Worm (Caenorhabditis elegans) whole organism, early embryonic: ENCODE results near the gene ung-1.

ENCODE experiments used
- B0310.2 ChIP-seq: sonication (generic microtip); optimal IDR thresholded peaks from 2 replicates; lab custom pipeline; 2016; ENCODE audit warnings: mild to moderate bottlenecking, missing genetic modification characterization, missing compliant biosample characterization
- F13C5.2 ChIP-seq: sonication (generic microtip); optimal IDR thresholded peaks from 2 replicates; lab custom pipeline; 2017; ENCODE audit warnings: mild to moderate bottlenecking, missing genetic modification characterization, inconsistent platforms, missing compliant biosample characterization
- aly-1 ChIP-seq: sonication (generic microtip); optimal IDR thresholded peaks from 2 replicates; lab custom pipeline; 2016; ENCODE audit warnings: missing genetic modification characterization, missing compliant biosample characterization
- ama-1 ChIP-seq: fragments of 150-350 bp; optimal IDR thresholded peaks from 2 replicates; lab custom pipeline; 2014
- ceh-13 ChIP-seq: fragments of 200-800 bp; sonication (Bioruptor generic); optimal IDR thresholded peaks from 2 replicates; lab custom pipeline; 2018; ENCODE audit warnings: mild to moderate bottlenecking, missing genetic modification characterization, missing compliant biosample characterization
- ceh-36 ChIP-seq: sonication (generic microtip); optimal IDR thresholded peaks from 2 replicates; lab custom pipeline; 2016; ENCODE audit warnings: missing genetic modification characterization, inconsistent platforms, missing compliant biosample characterization
- ets-7 ChIP-seq: sonication (generic microtip); optimal IDR thresholded peaks from 2 replicates; lab custom pipeline; 2016; ENCODE audit warnings: missing genotype, missing genetic modification characterization, missing compliant biosample characterization
- flt-1 ChIP-seq: fragments of 200-800 bp; sonication (Bioruptor generic); IDR thresholded peaks from 2 replicates; pipeline ENCODE4 v1.3.6; 2022; ENCODE audit warnings: missing genetic modification characterization, missing compliant biosample characterization
- hmbx-1 ChIP-seq: sonication (generic microtip); optimal IDR thresholded peaks from 2 replicates; lab custom pipeline; 2016; ENCODE audit warnings: mild to moderate bottlenecking, missing genetic modification characterization, missing compliant biosample characterization
- hmg-4 ChIP-seq: fragments of 200-800 bp; sonication (Bioruptor generic); optimal IDR thresholded peaks from 2 replicates; lab custom pipeline; 2018; ENCODE audit warnings: mild to moderate bottlenecking, missing genetic modification characterization, missing compliant biosample characterization
- hnd-1 ChIP-seq: sonication (generic microtip); optimal IDR thresholded peaks from 2 replicates; lab custom pipeline; 2016; ENCODE audit warnings: missing genetic modification characterization, missing compliant biosample characterization
- pes-1 ChIP-seq: fragments of 200-800 bp; sonication (Bioruptor generic); IDR thresholded peaks from 2 replicates; pipeline ENCODE4 v1.3.6; 2022; ENCODE audit warnings: missing genetic modification reagents, missing genetic modification characterization, missing compliant biosample characterization
- scrt-1 ChIP-seq: fragments of 200-800 bp; sonication (Bioruptor generic); IDR thresholded peaks from 2 replicates; pipeline ENCODE4 v1.3.6; 2022; ENCODE audit warnings: missing genetic modification characterization, missing compliant biosample characterization
- sea-1 ChIP-seq: fragments of 200-800 bp; sonication (Bioruptor generic); conservative IDR thresholded peaks from 2 replicates; pipeline ENCODE4 v1.3.6; 2022; ENCODE audit warnings: missing genetic modification characterization, missing compliant biosample characterization
- tbx-11 ChIP-seq: fragments of 200-800 bp; sonication (Bioruptor generic); IDR thresholded peaks from 2 replicates; pipeline ENCODE4 v1.3.6; 2022; ENCODE audit warnings: missing genetic modification characterization, missing compliant biosample characterization
- tbx-37 ChIP-seq: fragments of 200-800 bp; sonication (Bioruptor generic); conservative IDR thresholded peaks from 2 replicates; pipeline ENCODE4 v1.3.6; 2022; ENCODE audit warnings: missing genetic modification reagents, missing genetic modification characterization, missing compliant biosample characterization
- tra-4 ChIP-seq: sonication (generic microtip); optimal IDR thresholded peaks from 2 replicates; lab custom pipeline; 2017; ENCODE audit warnings: missing genetic modification characterization, missing compliant biosample characterization

ung-1 gene

DNA sequence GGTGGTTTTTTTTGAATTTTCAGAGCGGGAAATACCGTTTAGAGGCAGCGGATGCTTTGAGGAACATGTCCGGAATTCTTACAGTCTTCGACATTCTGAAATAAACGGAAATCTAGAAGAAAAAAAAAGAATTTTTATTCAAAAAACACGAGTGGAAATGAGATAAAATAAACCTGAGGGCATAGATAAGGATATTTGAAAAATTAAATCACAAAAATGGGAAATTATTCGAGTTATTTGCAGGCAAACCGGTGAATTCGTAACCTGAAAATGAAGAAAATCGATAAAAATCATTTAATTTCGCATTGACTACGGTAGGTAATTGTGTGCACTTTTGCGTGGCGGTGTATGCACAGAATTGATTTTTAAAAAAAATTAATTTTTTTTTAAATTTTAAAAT is at the start of gene ung-1:
Gene ung-1 (minus strand): TSS at position 101 of the 400 bp plus-strand sequence.
- no peak for TF ChIP-seq tbx-11 (GFP tag; lab: Robert Waterston, UW)
- no peak for TF ChIP-seq tbx-37
- TF ChIP-seq ceh-13 (GFP tag; lab: Kevin White, UChicago): no peak
- TF ChIP-seq pes-1 (GFP tag; lab: Robert Waterston, UW): no peak
- TF ChIP-seq B0310.2: no peak
- TF ChIP-seq hnd-1: no peak
- TF ChIP-seq ama-1 (lab: Kevin White, UChicago): no peak
- no peak for TF ChIP-seq aly-1

- TF ChIP-seq F13C5.2 (tag; lab: Kevin White, UChicago) (no peak), aly-1 (no peak), ama-1 (lab: Kevin White, UChicago) (no peak), pes-1 (GFP tag; lab: Robert Waterston, UW) (no peak), tbx-11 (GFP tag; lab: Robert Waterston, UW) (no peak), flt-1 (GFP tag; lab: Robert Waterston, UW) (no peak), hmg-4 (GFP tag; lab: Kevin White, UChicago) (no peak), sea-1 (no peak)
Observed at ce11 chrIII:12022281-12022680, 48.4 kb upstream of the ung-1 start.

ce11 chrIII:12020074-12020602 is 46.2 kb upstream of the ung-1 start, which contains the start of gene brp-1:
Gene brp-1 (plus strand): TSS chrIII:12020552.
- TF ChIP-seq tra-4 (tag; lab: Kevin White, UChicago) (no peak), hmbx-1 (tag; lab: Kevin White, UChicago) (no peak), aly-1 (no peak), hnd-1 (no peak), flt-1 (GFP tag; lab: Robert Waterston, UW) (no peak), scrt-1 (GFP tag; lab: Robert Waterston, UW) (no peak), ceh-36 (no peak), pes-1 (GFP tag; lab: Robert Waterston, UW) (no peak), tbx-11 (GFP tag; lab: Robert Waterston, UW) (no peak), ceh-13 (GFP tag; lab: Kevin White, UChicago) (no peak), ama-1 (lab: Kevin White, UChicago) (no peak), B0310.2 (no peak), sea-1 (no peak), F13C5.2 (tag; lab: Kevin White, UChicago) (no peak), ets-7 (no peak), hmg-4 (GFP tag; lab: Kevin White, UChicago) (no peak), tbx-37 (no peak)

DNA sequence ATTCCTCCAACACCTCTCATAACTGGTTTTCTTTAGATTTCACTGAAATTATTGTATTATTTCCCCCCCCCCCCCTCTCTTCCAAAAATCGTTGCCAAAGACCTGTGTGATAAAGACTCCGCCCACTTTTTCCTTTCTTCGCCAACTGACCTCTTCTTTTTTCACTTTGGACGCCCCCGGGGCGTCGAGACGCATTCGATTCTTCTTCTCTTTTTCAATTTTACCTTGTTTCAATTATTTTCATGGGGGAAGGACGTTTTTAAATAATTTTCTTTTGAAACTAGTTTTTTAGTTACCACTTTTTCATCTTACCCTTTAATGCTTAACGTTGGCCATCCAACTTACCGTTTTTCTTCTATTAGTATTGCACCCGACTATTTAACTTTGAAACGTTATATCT is 44.1 kb upstream of the ung-1 start:
- no peak for TF ChIP-seq ceh-13 (GFP tag; lab: Kevin White, UChicago)

DNA sequence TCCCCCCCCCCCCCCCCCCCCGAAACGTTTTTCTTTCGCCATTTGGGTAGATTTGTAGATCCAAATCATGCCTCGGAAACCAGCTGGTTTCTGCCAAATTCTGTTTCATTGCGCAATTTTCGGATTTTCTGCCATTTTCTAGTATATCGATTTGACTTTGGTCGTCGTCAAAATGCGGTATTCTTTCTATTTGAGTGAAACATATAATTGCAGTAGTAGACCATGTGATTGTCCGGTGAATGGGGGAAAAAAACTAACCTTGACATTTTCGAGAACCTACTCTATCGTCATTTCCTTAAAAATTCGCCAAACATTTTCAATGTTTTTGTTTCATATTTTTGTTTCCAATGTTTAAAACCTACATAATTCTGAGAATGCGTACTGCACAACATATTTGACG is 41.7 kb upstream of the ung-1 start:
- TF ChIP-seq pes-1 (GFP tag; lab: Robert Waterston, UW) (no peak), F13C5.2 (tag; lab: Kevin White, UChicago) (no peak), ceh-13 (GFP tag; lab: Kevin White, UChicago) (no peak), ets-7 (no peak), hmg-4 (GFP tag; lab: Kevin White, UChicago) (no peak), B0310.2 (no peak), scrt-1 (GFP tag; lab: Robert Waterston, UW) (no peak), sea-1 (no peak), flt-1 (GFP tag; lab: Robert Waterston, UW) (no peak), aly-1 (no peak), tbx-37 (no peak), ama-1 (lab: Kevin White, UChicago) (no peak), tra-4 (tag; lab: Kevin White, UChicago) (no peak), hnd-1 (no peak), ceh-36 (no peak), hmbx-1 (tag; lab: Kevin White, UChicago) (no peak), tbx-11 (GFP tag; lab: Robert Waterston, UW) (no peak)

- TF ChIP-seq ceh-13 (GFP tag; lab: Kevin White, UChicago): no peak
- no peak for TF ChIP-seq scrt-1 (GFP tag; lab: Robert Waterston, UW)
- TF ChIP-seq ceh-36: peak; percentile 89
Observed at ce11 chrIII:12015183-12015582, 41.3 kb upstream of the ung-1 start.

DNA sequence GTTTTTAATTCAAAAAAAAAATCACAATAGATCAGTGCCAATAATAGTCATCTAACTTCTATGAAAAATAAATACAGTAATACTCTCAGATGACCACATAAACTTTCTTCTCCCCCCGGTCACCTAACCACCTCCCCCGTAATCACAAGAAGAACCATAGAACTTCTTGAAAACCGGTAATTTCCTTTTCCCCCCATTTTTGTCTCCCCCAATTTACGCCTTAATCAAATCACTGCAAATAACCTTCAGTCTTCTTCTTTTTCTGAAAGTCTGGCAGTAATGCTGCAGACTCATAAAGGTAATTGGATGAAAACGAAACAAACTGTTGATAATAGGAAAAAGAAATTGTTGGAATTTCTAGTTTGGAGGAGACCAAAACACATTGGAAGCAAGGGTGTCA is 40.6 kb upstream of the ung-1 start:
- no peak for TF ChIP-seq tbx-37
- no peak for TF ChIP-seq aly-1

DNA sequence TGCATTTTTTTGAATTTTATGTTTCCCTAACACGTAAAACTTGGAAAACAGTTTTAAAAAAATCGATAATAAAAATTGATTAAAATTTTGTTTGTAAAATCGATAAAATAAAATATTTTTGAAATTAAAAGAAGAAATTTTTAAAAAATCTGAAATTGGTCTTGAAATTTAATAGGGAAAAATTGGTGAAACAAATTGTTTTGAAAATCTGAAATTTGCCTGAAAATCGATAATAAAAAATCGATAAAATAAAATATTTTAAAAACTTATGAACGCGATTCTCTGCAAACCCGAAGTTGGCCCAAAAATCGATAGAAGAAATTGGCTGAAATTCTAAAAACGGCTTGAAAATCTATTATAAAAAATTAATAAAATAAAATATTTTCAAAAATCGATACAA is 39.8 kb upstream of the ung-1 start:
- no peak for TF ChIP-seq ceh-36
- no peak for TF ChIP-seq pes-1 (GFP tag; lab: Robert Waterston, UW)
- no peak for TF ChIP-seq hmg-4 (GFP tag; lab: Kevin White, UChicago)
- no peak for TF ChIP-seq scrt-1 (GFP tag; lab: Robert Waterston, UW)
- no peak for TF ChIP-seq tbx-11 (GFP tag; lab: Robert Waterston, UW)
- no peak for TF ChIP-seq aly-1
- no peak for TF ChIP-seq tbx-37
- TF ChIP-seq flt-1 (GFP tag; lab: Robert Waterston, UW): no peak
- no peak for TF ChIP-seq hnd-1
- no peak for TF ChIP-seq ama-1 (lab: Kevin White, UChicago)
- TF ChIP-seq hmbx-1 (tag; lab: Kevin White, UChicago): no peak
- no peak for TF ChIP-seq sea-1
- no peak for TF ChIP-seq F13C5.2 (tag; lab: Kevin White, UChicago)
- TF ChIP-seq ets-7: no peak
- TF ChIP-seq tra-4 (tag; lab: Kevin White, UChicago): no peak
- TF ChIP-seq ceh-13 (GFP tag; lab: Kevin White, UChicago): no peak
- TF ChIP-seq B0310.2: no peak

- TF ChIP-seq hmbx-1 (tag; lab: Kevin White, UChicago) (no peak), F13C5.2 (tag; lab: Kevin White, UChicago) (no peak), flt-1 (GFP tag; lab: Robert Waterston, UW) (no peak), hnd-1 (no peak), hmg-4 (GFP tag; lab: Kevin White, UChicago) (no peak), ama-1 (lab: Kevin White, UChicago) (no peak), sea-1 (no peak), ceh-36 (no peak), pes-1 (GFP tag; lab: Robert Waterston, UW) (no peak), B0310.2 (no peak), tbx-11 (GFP tag; lab: Robert Waterston, UW) (no peak), tbx-37 (no peak), ceh-13 (GFP tag; lab: Kevin White, UChicago) (no peak), ets-7 (no peak), scrt-1 (GFP tag; lab: Robert Waterston, UW) (no peak), aly-1 (no peak), tra-4 (tag; lab: Kevin White, UChicago) (no peak)
Observed at ce11 chrIII:12013054-12013453, 39.2 kb upstream of the ung-1 start.
